Fruit fly (Drosophila melanogaster): ENCODE measurements around the gene Nulp1.

The Nulp1 gene

dm6 chr3L:8081822-8082221, 28.3 kb upstream of the Nulp1 start (continued):
- TF ChIP-seq Jra (GFP tag; optimal IDR thresholded peaks at IDR 0.05): peak; percentile 53

dm6 chr3L:8086218-8086617, 23.9 kb upstream of the Nulp1 start:
- TF ChIP-seq h (GFP tag; optimal IDR thresholded peaks at IDR 0.05): no peak
- TF ChIP-seq jim (GFP tag; optimal IDR thresholded peaks at IDR 0.05): no peak
- TF ChIP-seq fru (GFP tag; optimal IDR thresholded peaks at IDR 0.05): no peak
- TF ChIP-seq Rel (GFP tag; optimal IDR thresholded peaks at IDR 0.05): no peak
- TF ChIP-seq Rel (tag; optimal IDR thresholded peaks at IDR 0.05): no peak

dm6 chr3L:8091650-8092068, 18.5 kb upstream of the Nulp1 start, which contains the start of gene CG7565:
Gene CG7565, minus strand, starts transcription at chr3L:8091786.
- TF ChIP-seq N (GFP tag; optimal IDR thresholded peaks at IDR 0.05): no peak
- TF ChIP-seq Jra (GFP tag; optimal IDR thresholded peaks at IDR 0.05): peak; percentile 1
- TF ChIP-seq sage (GFP tag; optimal IDR thresholded peaks at IDR 0.05): peak; percentile 10
- TF ChIP-seq brk (GFP tag; optimal IDR thresholded peaks at IDR 0.05): peak; percentile 54
- peak; percentile 40 for TF ChIP-seq Sp1 (GFP tag; optimal IDR thresholded peaks at IDR 0.05)
- peak; percentile 76 for TF ChIP-seq Hnf4 (GFP tag; optimal IDR thresholded peaks at IDR 0.05)
- no peak for TF ChIP-seq usp (GFP tag; optimal IDR thresholded peaks at IDR 0.05)
- TF ChIP-seq foxo (GFP tag; optimal IDR thresholded peaks at IDR 0.05): peak in 1 of 2 experiments; percentile 75
- no peak for TF ChIP-seq jim (GFP tag; optimal IDR thresholded peaks at IDR 0.05)
- peak; percentile 59 for TF ChIP-seq OdsH (GFP tag; optimal IDR thresholded peaks at IDR 0.05)
- TF ChIP-seq woc (GFP tag; optimal IDR thresholded peaks at IDR 0.05): peak; percentile 20
- TF ChIP-seq dl (GFP tag; optimal IDR thresholded peaks at IDR 0.05; ENCODE audit: insufficient read depth in 1 of 2, partially characterized antibody in 2 of 2): no peak
- TF ChIP-seq Hr83 (GFP tag; optimal IDR thresholded peaks at IDR 0.05; ENCODE audit: poor library complexity, severe bottlenecking): peak; percentile 23
- TF ChIP-seq tai (GFP tag; optimal IDR thresholded peaks at IDR 0.05): no peak
- TF ChIP-seq fru (GFP tag; optimal IDR thresholded peaks at IDR 0.05): peak; percentile 58
- no peak for TF ChIP-seq pan (optimal IDR thresholded peaks at IDR 0.05)
- no peak for TF ChIP-seq sv (GFP tag; optimal IDR thresholded peaks at IDR 0.05)
- TF ChIP-seq Hr78 (GFP tag; optimal IDR thresholded peaks at IDR 0.05): no peak
- peak; percentile 35 for TF ChIP-seq HLH106 (tag; optimal IDR thresholded peaks at IDR 0.05)
- no peak for TF ChIP-seq Abd-B (GFP tag; optimal IDR thresholded peaks at IDR 0.05)
- no peak for TF ChIP-seq Vsx2 (GFP tag; optimal IDR thresholded peaks at IDR 0.05; ENCODE audit: partially characterized antibody)
- no peak for TF ChIP-seq dsf (GFP tag; optimal IDR thresholded peaks at IDR 0.05; ENCODE audit: borderline replicate concordance)
- peak; percentile 11 for TF ChIP-seq CG32264 (GFP tag; optimal IDR thresholded peaks at IDR 0.05)
- no peak for TF ChIP-seq CrebA (GFP tag; optimal IDR thresholded peaks at IDR 0.05; ENCODE audit: borderline replicate concordance)
- peak; percentile 49 for TF ChIP-seq ey (GFP tag; optimal IDR thresholded peaks at IDR 0.05)
- TF ChIP-seq rgr (GFP tag; optimal IDR thresholded peaks at IDR 0.05): peak; percentile 81
- no peak for TF ChIP-seq Rel (GFP tag; optimal IDR thresholded peaks at IDR 0.05)
- TF ChIP-seq Rel (tag; optimal IDR thresholded peaks at IDR 0.05): peak; percentile 61
- no peak for TF ChIP-seq GATAd (GFP tag; optimal IDR thresholded peaks at IDR 0.05)
- TF ChIP-seq Dfd (GFP tag; optimal IDR thresholded peaks at IDR 0.05): no peak
- TF ChIP-seq dmrt93B (GFP tag; optimal IDR thresholded peaks at IDR 0.05): no peak
- no peak for TF ChIP-seq Mio (GFP tag; optimal IDR thresholded peaks at IDR 0.05)
- TF ChIP-seq h (GFP tag; optimal IDR thresholded peaks at IDR 0.05): peak; percentile 72
- TF ChIP-seq psq (GFP tag; optimal IDR thresholded peaks at IDR 0.05): peak; percentile 14
- TF ChIP-seq br (GFP tag; optimal IDR thresholded peaks at IDR 0.05): peak; percentile 58
- no peak for TF ChIP-seq lola (GFP tag; optimal IDR thresholded peaks at IDR 0.05)
- TF ChIP-seq CG9705 (GFP tag; optimal IDR thresholded peaks at IDR 0.05): no peak

dm6 chr3L:8093553-8093952, 16.6 kb upstream of the Nulp1 start:
- TF ChIP-seq Rel (GFP tag; optimal IDR thresholded peaks at IDR 0.05): no peak
- peak; percentile 92 for TF ChIP-seq Rel (tag; optimal IDR thresholded peaks at IDR 0.05)
- peak; percentile 16 for TF ChIP-seq br (GFP tag; optimal IDR thresholded peaks at IDR 0.05)
- TF ChIP-seq fru (GFP tag; optimal IDR thresholded peaks at IDR 0.05): peak; percentile 11
- no peak for TF ChIP-seq usp (GFP tag; optimal IDR thresholded peaks at IDR 0.05)

Data from whole organism, wandering third instar larva.